Fruit fly (Drosophila melanogaster) whole organism, prepupa: ENCODE results near the gene CG5274.

ENCODE experiments used
- Blimp-1 ChIP-seq: fragments of 200-800 bp; sonication (Bioruptor generic); optimal IDR thresholded peaks from 3 replicates; lab custom pipeline; 2017; ENCODE audit warnings: missing biosample characterization, missing genetic modification characterization, mild to moderate bottlenecking, moderate library complexity, missing genetic modification reagents
- CG10631 ChIP-seq: fragments of 200-800 bp; sonication (Bioruptor generic); optimal IDR thresholded peaks from 2 replicates; lab custom pipeline; 2016; ENCODE audit warnings: missing biosample characterization, missing genetic modification characterization
- CG10669 ChIP-seq: fragments of 200-800 bp; sonication (Bioruptor generic); optimal IDR thresholded peaks from 3 replicates; lab custom pipeline; 2018; ENCODE audit warnings: missing biosample characterization, mild to moderate bottlenecking, missing genetic modification characterization, moderate library complexity
- CG11294 ChIP-seq: fragments of 200-800 bp; sonication (Bioruptor generic); IDR thresholded peaks from 2 replicates; pipeline ENCODE4 v1.3.6; 2022; ENCODE audit warnings: missing biosample characterization, missing genetic modification characterization
- CG11762 ChIP-seq: fragments of 200-800 bp; sonication (Bioruptor generic); optimal IDR thresholded peaks from 3 replicates; lab custom pipeline; 2016; ENCODE audit warnings: missing biosample characterization, missing genetic modification characterization; ENCODE audit not compliant: insufficient read depth
- CG11902 ChIP-seq: fragments of 200-800 bp; sonication (Bioruptor generic); optimal IDR thresholded peaks from 3 replicates; lab custom pipeline; 2016; ENCODE audit warnings: missing biosample characterization, missing genetic modification characterization
- CG1621 ChIP-seq: fragments of 200-800 bp; sonication (Bioruptor generic); optimal IDR thresholded peaks from 3 replicates; lab custom pipeline; 2018; ENCODE audit warnings: missing biosample characterization, mild to moderate bottlenecking, missing genetic modification characterization
- CG16779 ChIP-seq: fragments of 200-800 bp; sonication (Bioruptor generic); optimal IDR thresholded peaks from 3 replicates; lab custom pipeline; 2017; ENCODE audit warnings: missing biosample characterization, mild to moderate bottlenecking, missing genetic modification characterization
- CG3032 ChIP-seq: fragments of 200-800 bp; optimal IDR thresholded peaks from 2 replicates; lab custom pipeline; 2019; ENCODE audit warnings: missing biosample characterization, mild to moderate bottlenecking, missing genetic modification characterization, moderate library complexity
- CG31627 ChIP-seq: fragments of 200-800 bp; sonication (Bioruptor generic); optimal IDR thresholded peaks from 3 replicates; lab custom pipeline; 2016; ENCODE audit warnings: missing biosample characterization, missing genetic modification characterization
- CG32006 ChIP-seq: fragments of 200-800 bp; sonication (Bioruptor generic); optimal IDR thresholded peaks from 3 replicates; lab custom pipeline; 2017; ENCODE audit warnings: missing biosample characterization, mild to moderate bottlenecking, missing genetic modification characterization
- CG34406 ChIP-seq: fragments of 200-800 bp; sonication (Bioruptor generic); optimal IDR thresholded peaks from 3 replicates; lab custom pipeline; 2016; ENCODE audit warnings: missing biosample characterization, missing genetic modification characterization
- CG3919 ChIP-seq: fragments of 200-800 bp; sonication (Bioruptor generic); optimal IDR thresholded peaks from 3 replicates; lab custom pipeline; 2016; ENCODE audit warnings: missing biosample characterization, missing genetic modification characterization
- CG4318 ChIP-seq: fragments of 200-800 bp; sonication (Bioruptor generic); optimal IDR thresholded peaks from 3 replicates; lab custom pipeline; 2017; ENCODE audit warnings: missing biosample characterization, mild to moderate bottlenecking, missing genetic modification characterization
- CG6792 ChIP-seq: fragments of 200-800 bp; sonication (Bioruptor generic); optimal IDR thresholded peaks from 3 replicates; lab custom pipeline; 2016; ENCODE audit warnings: missing biosample characterization, missing genetic modification characterization
- CG6808 ChIP-seq: fragments of 200-800 bp; sonication (Bioruptor generic); optimal IDR thresholded peaks from 3 replicates; lab custom pipeline; 2017; ENCODE audit warnings: missing biosample characterization, missing genetic modification characterization, mild to moderate bottlenecking, moderate library complexity, missing genetic modification reagents
- CG8632 ChIP-seq: fragments of 200-800 bp; sonication (Bioruptor generic); optimal IDR thresholded peaks from 3 replicates; lab custom pipeline; 2016; ENCODE audit warnings: missing biosample characterization, missing genetic modification characterization
- CG9139 ChIP-seq: fragments of 200-800 bp; sonication (Bioruptor generic); optimal IDR thresholded peaks from 3 replicates; lab custom pipeline; 2017; ENCODE audit warnings: missing biosample characterization, mild to moderate bottlenecking, missing genetic modification characterization
- Eip78C ChIP-seq: fragments of 200-800 bp; sonication (Bioruptor generic); peaks from one replicate; lab custom pipeline; 2016; ENCODE audit warnings: missing biosample characterization, missing genetic modification characterization
- Eip93F ChIP-seq: fragments of 200-800 bp; sonication (Bioruptor generic); optimal IDR thresholded peaks from 2 replicates; lab custom pipeline; 2016; ENCODE audit warnings: missing biosample characterization, mild to moderate bottlenecking, missing genetic modification characterization
- Ets21C ChIP-seq: fragments of 200-800 bp; sonication (Bioruptor generic); optimal IDR thresholded peaks from 3 replicates; lab custom pipeline; 2016; ENCODE audit warnings: missing biosample characterization, missing genetic modification characterization
- Ets96B ChIP-seq: fragments of 200-800 bp; optimal IDR thresholded peaks from 2 replicates; lab custom pipeline; 2019; ENCODE audit warnings: missing biosample characterization, mild to moderate bottlenecking, missing genetic modification characterization, moderate library complexity
- Hr39 ChIP-seq: fragments of 200-800 bp; sonication (Bioruptor generic); optimal IDR thresholded peaks from 2 replicates; lab custom pipeline; 2016; ENCODE audit warnings: missing biosample characterization, missing genetic modification characterization
- Hr4 ChIP-seq: fragments of 200-800 bp; sonication (Bioruptor generic); optimal IDR thresholded peaks from 3 replicates; lab custom pipeline; 2016; ENCODE audit warnings: missing biosample characterization, missing genetic modification characterization
- Lpt ChIP-seq: fragments of 200-800 bp; sonication (Bioruptor generic); optimal IDR thresholded peaks from 3 replicates; lab custom pipeline; 2016; ENCODE audit warnings: missing biosample characterization, missing genetic modification characterization
- Met ChIP-seq: fragments of 200-800 bp; sonication (Bioruptor generic); optimal IDR thresholded peaks from 3 replicates; lab custom pipeline; 2016; ENCODE audit warnings: missing biosample characterization, missing genetic modification characterization
- Smox ChIP-seq: fragments of 200-800 bp; sonication (Bioruptor generic); optimal IDR thresholded peaks from 3 replicates; lab custom pipeline; 2016; ENCODE audit warnings: missing biosample characterization, missing genetic modification characterization
- acj6 ChIP-seq: fragments of 200-800 bp; sonication (Bioruptor generic); optimal IDR thresholded peaks from 3 replicates; lab custom pipeline; 2016; ENCODE audit warnings: missing biosample characterization, missing genetic modification characterization
- dac ChIP-seq: fragments of 200-800 bp; sonication (Bioruptor generic); optimal IDR thresholded peaks from 2 replicates; lab custom pipeline; 2017; ENCODE audit warnings: missing biosample characterization, mild to moderate bottlenecking, missing genetic modification characterization
- dsx ChIP-seq: fragments of 200-800 bp; optimal IDR thresholded peaks from 3 replicates; lab custom pipeline; 2019; ENCODE audit warnings: missing biosample characterization, mild to moderate bottlenecking, missing genetic modification characterization, moderate library complexity; ENCODE audit not compliant: poor library complexity, severe bottlenecking
- lz ChIP-seq: fragments of 200-800 bp; sonication (Bioruptor generic); optimal IDR thresholded peaks from 3 replicates; lab custom pipeline; 2016; ENCODE audit warnings: missing biosample characterization, missing genetic modification characterization
- pdm3 ChIP-seq: fragments of 200-800 bp; sonication (Bioruptor generic); optimal IDR thresholded peaks from 3 replicates; lab custom pipeline; 2016; ENCODE audit warnings: missing biosample characterization, missing genetic modification characterization
- spab ChIP-seq: fragments of 200-800 bp; sonication (Bioruptor generic); optimal IDR thresholded peaks from 2 replicates; lab custom pipeline; 2017; ENCODE audit warnings: missing biosample characterization, mild to moderate bottlenecking, missing genetic modification characterization, missing genetic modification reagents
- ss ChIP-seq, 2 experiments: fragments of 200-800 bp; sonication (Bioruptor generic); optimal IDR thresholded peaks; 2 replicates in 1 of 2; 3 replicates in 1 of 2; lab custom pipeline; 2017 to 2018; ENCODE audit warnings: mild to moderate bottlenecking in 2 of 2, missing biosample characterization in 2 of 2, missing genetic modification characterization in 2 of 2, moderate library complexity in 1 of 2
- svp ChIP-seq: fragments of 200-800 bp; sonication (Bioruptor generic); peaks from one replicate; lab custom pipeline; 2016; ENCODE audit warnings: missing biosample characterization, missing genetic modification characterization
- topi ChIP-seq: fragments of 200-800 bp; sonication (Bioruptor generic); optimal IDR thresholded peaks from 3 replicates; lab custom pipeline; 2016; ENCODE audit warnings: missing biosample characterization, missing genetic modification characterization
- vri ChIP-seq: fragments of 200-800 bp; sonication (Bioruptor generic); optimal IDR thresholded peaks from 3 replicates; lab custom pipeline; 2016; ENCODE audit warnings: missing biosample characterization, mild to moderate bottlenecking, missing genetic modification characterization

CG5274 gene

dm6 chr3L:20384086-20384810, 43.2 kb downstream of the CG5274 start, which contains the start of the genes CG5498 and fbl (continued):
- TF ChIP-seq Hr4 (GFP tag; lab: Kevin White, UChicago) (peak; percentile 70), acj6 (peak; percentile 76), Met (GFP tag; lab: Kevin White, UChicago) (peak; percentile 78), lz (GFP tag; lab: Kevin White, UChicago) (peak; percentile 76), CG6808 (GFP tag; lab: Kevin White, UChicago) (peak; percentile 45), CG34406 (GFP tag; lab: Kevin White, UChicago) (peak; percentile 80), CG11902 (GFP tag; lab: Kevin White, UChicago) (peak; percentile 54), CG11762 (GFP tag; lab: Kevin White, UChicago) (peak; percentile 55), Lpt (peak; percentile 27), pdm3 (GFP tag; lab: Kevin White, UChicago) (peak; percentile 74), Ets21C (peak; percentile 64), CG16779 (tag; lab: Kevin White, UChicago) (no peak), CG32006 (GFP tag; lab: Kevin White, UChicago) (peak; percentile 69), Smox (GFP tag; lab: Kevin White, UChicago) (peak; percentile 80), CG31627 (GFP tag; lab: Kevin White, UChicago) (peak; percentile 81), spab (GFP tag; lab: Kevin White, UChicago) (no peak), Eip93F (GFP tag; lab: Kevin White, UChicago) (no peak), CG8632 (peak; percentile 70), topi (GFP tag; lab: Kevin White, UChicago) (peak; percentile 80), CG9139 (peak; percentile 24), CG11294 (peak; percentile 24; the same call in 1 of the 2 replicates), CG6792 (GFP tag; lab: Kevin White, UChicago) (peak; percentile 71), Eip78C (GFP tag; lab: Kevin White, UChicago) (peak; percentile 94), CG3032 (tag; lab: Kevin White, UChicago) (peak; percentile 66), dac (GFP tag; lab: Kevin White, UChicago) (peak; percentile 5), Hr39 (GFP tag; lab: Kevin White, UChicago) (peak; percentile 65), CG1621 (tag; lab: Kevin White, UChicago) (no peak), vri (peak; percentile 38), Ets96B (peak; percentile 68), CG3919 (GFP tag; lab: Kevin White, UChicago) (peak; percentile 68), dsx (GFP tag; lab: Kevin White, UChicago) (peak; percentile 75)

- TF ChIP-seq ss (GFP tag; optimal IDR thresholded peaks at IDR 0.05; lab: Kevin White, UChicago) (no peak), Blimp-1 (GFP tag; lab: Kevin White, UChicago) (no peak), CG4318 (GFP tag; lab: Kevin White, UChicago) (no peak), CG11762 (GFP tag; lab: Kevin White, UChicago) (no peak), CG1621 (tag; lab: Kevin White, UChicago) (no peak), CG11294 (no peak), CG10669 (GFP tag; lab: Kevin White, UChicago) (no peak), CG10631 (GFP tag; lab: Kevin White, UChicago) (no peak), Eip93F (GFP tag; lab: Kevin White, UChicago) (no peak)
These were observed 48.0 kb downstream of the CG5274 start for dm6 chr3L:20379496-20379895.

DNA sequence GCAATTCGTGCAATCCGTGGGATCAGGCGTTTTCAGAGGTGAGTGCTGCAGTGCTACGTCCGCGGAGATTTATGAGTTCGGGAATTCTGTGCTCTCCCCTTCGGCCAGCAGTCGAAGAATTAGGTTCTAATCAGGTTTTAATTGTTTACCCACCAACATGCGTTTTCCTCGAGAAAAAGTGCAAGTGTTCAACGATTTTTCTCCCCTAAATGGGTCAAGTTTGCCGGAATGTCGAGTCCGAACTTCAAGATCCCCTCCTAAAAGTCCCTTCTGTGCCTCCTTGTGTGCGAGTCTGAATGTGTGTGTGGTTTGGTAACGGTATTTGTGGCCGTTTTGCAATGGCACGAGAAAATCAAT, 50.9 kb downstream of the CG5274 start:
- peak; percentile 86 for TF ChIP-seq svp (GFP tag; lab: Kevin White, UChicago)
- TF ChIP-seq Eip78C (GFP tag; lab: Kevin White, UChicago): peak; percentile 72
- no peak for TF ChIP-seq Eip93F (GFP tag; lab: Kevin White, UChicago)
